Worm (Caenorhabditis elegans): ENCODE measurements around the gene arrd-2.

Gene arrd-2

ce11 chrII:9372393-9372792 is 35.2 kb upstream of the arrd-2 start, which contains the start of gene C06C3.3:
TSS of gene C06C3.3 (minus strand) at chrII:9372493.
- TF ChIP-seq zip-4 (GFP tag; optimal IDR thresholded peaks at IDR 0.05) (no peak), egl-27 (tag; optimal IDR thresholded peaks at IDR 0.05) (no peak), ceh-8 (GFP tag; optimal IDR thresholded peaks at IDR 0.05) (no peak), F16B12.6 (tag; optimal IDR thresholded peaks at IDR 0.05) (no peak), blmp-1 (tag; optimal IDR thresholded peaks at IDR 0.05) (no peak), nhr-85 (tag) (no peak)

ce11 chrII:9372991-9373390 is 34.6 kb upstream of the arrd-2 start, which contains the start of gene C06C3.4:
TSS of gene C06C3.4 (plus strand) at chrII:9373291.
- no peak for TF ChIP-seq mef-2 (tag; optimal IDR thresholded peaks at IDR 0.05)
- no peak for TF ChIP-seq isw-1 (GFP tag; IDR thresholded peaks at IDR 0.05)
- TF ChIP-seq ceh-88 (GFP tag; IDR thresholded peaks at IDR 0.05): no peak
- TF ChIP-seq snpc-4 (tag; optimal IDR thresholded peaks at IDR 0.05): no peak
- TF ChIP-seq lin-15B (tag; optimal IDR thresholded peaks at IDR 0.05): no peak
- no peak for TF ChIP-seq elt-3 (tag; optimal IDR thresholded peaks at IDR 0.05)
- no peak for TF ChIP-seq unc-62 (GFP tag; optimal IDR thresholded peaks at IDR 0.05)
- TF ChIP-seq ceh-90 (tag; optimal IDR thresholded peaks at IDR 0.05): no peak
- TF ChIP-seq dpl-1 (GFP tag; optimal IDR thresholded peaks at IDR 0.05): no peak
- TF ChIP-seq aha-1 (tag; optimal IDR thresholded peaks at IDR 0.05): no peak
- no peak for TF ChIP-seq ceh-8 (GFP tag; optimal IDR thresholded peaks at IDR 0.05)
- TF ChIP-seq fos-1 (tag; optimal IDR thresholded peaks at IDR 0.05): no peak
- no peak for TF ChIP-seq lin-39 (tag; optimal IDR thresholded peaks at IDR 0.05)
- TF ChIP-seq egl-27 (tag; optimal IDR thresholded peaks at IDR 0.05): no peak
- no peak for TF ChIP-seq sptf-1 (tag; optimal IDR thresholded peaks at IDR 0.05)
- no peak for TF ChIP-seq nhr-11 (tag; optimal IDR thresholded peaks at IDR 0.05)
- no peak for TF ChIP-seq nhr-20 (tag; optimal IDR thresholded peaks at IDR 0.05)
- no peak for TF ChIP-seq nhr-85 (tag)
- TF ChIP-seq grh-1 (GFP tag; IDR thresholded peaks at IDR 0.05): no peak
- TF ChIP-seq sup-37 (GFP tag; optimal IDR thresholded peaks at IDR 0.05): no peak

ce11 chrII:9374807-9375206 is 32.8 kb upstream of the arrd-2 start, which contains the start of gene C06C3.12:
TSS of gene C06C3.12 (plus strand) at chrII:9375107.
- TF ChIP-seq nhr-77 (tag; optimal IDR thresholded peaks at IDR 0.05): no peak
- TF ChIP-seq ceh-88 (GFP tag; IDR thresholded peaks at IDR 0.05): no peak
- TF ChIP-seq ces-1 (GFP tag; optimal IDR thresholded peaks at IDR 0.05): no peak

- TF ChIP-seq lin-14 (GFP tag; optimal IDR thresholded peaks at IDR 0.05) (no peak), hlh-17 (GFP tag; optimal IDR thresholded peaks at IDR 0.05; ENCODE audit: borderline replicate concordance) (no peak), pax-3 (tag; optimal IDR thresholded peaks at IDR 0.05) (no peak), aha-1 (tag; optimal IDR thresholded peaks at IDR 0.05) (no peak), C34B4.2 (tag; optimal IDR thresholded peaks at IDR 0.05) (no peak), nhr-77 (tag; optimal IDR thresholded peaks at IDR 0.05) (no peak), nhr-20 (tag; optimal IDR thresholded peaks at IDR 0.05) (no peak), rnt-1 (tag; optimal IDR thresholded peaks at IDR 0.05) (no peak), nhr-47 (tag; optimal IDR thresholded peaks at IDR 0.05) (no peak), xbp-1 (tag; optimal IDR thresholded peaks at IDR 0.05) (no peak), lin-13 (GFP tag; optimal IDR thresholded peaks at IDR 0.05) (no peak), lir-3 (tag; optimal IDR thresholded peaks at IDR 0.05; ENCODE audit: poor library complexity) (no peak), dpl-1 (GFP tag; optimal IDR thresholded peaks at IDR 0.05) (no peak), fos-1 (tag; optimal IDR thresholded peaks at IDR 0.05) (no peak), nhr-19 (GFP tag; conservative IDR thresholded peaks at IDR 0.05) (no peak), tbx-2 (tag; optimal IDR thresholded peaks at IDR 0.05) (no peak), ets-5 (GFP tag; IDR thresholded peaks at IDR 0.05) (no peak), sptf-1 (tag; optimal IDR thresholded peaks at IDR 0.05) (no peak)
These were observed 30.4 kb upstream of the arrd-2 start, which contains the start of gene C06C3.10 for ce11 chrII:9377158-9377557. TSS of gene C06C3.10 (minus strand) at chrII:9377258.
